Worm (Caenorhabditis elegans): Measurements from ENCODE around the gene Y39H10B.3.

- no peak for TF ChIP-seq him-1 (tag; optimal IDR thresholded peaks at IDR 0.05)
- no peak for TF ChIP-seq W03F9.2 (tag; optimal IDR thresholded peaks at IDR 0.05)
These were observed 26.4 kb upstream of the Y39H10B.3 start, which contains the start of gene F59B1.8 for ce11 chrV:3644193-3644693.
